Fruit fly (Drosophila melanogaster) whole organism, prepupa: Measurements from ENCODE around the gene Bacc.

ENCODE experiments used
- CG10631 ChIP-seq: fragments of 200-800 bp; sonication (Bioruptor generic); optimal IDR thresholded peaks from 2 replicates; lab custom pipeline; 2016; ENCODE audit warnings: missing biosample characterization, missing genetic modification characterization
- CG11294 ChIP-seq: fragments of 200-800 bp; sonication (Bioruptor generic); IDR thresholded peaks from 2 replicates; pipeline ENCODE4 v1.3.6; 2022; ENCODE audit warnings: missing biosample characterization, missing genetic modification characterization
- CG15336 ChIP-seq: fragments of 200-800 bp; sonication (Bioruptor generic); IDR thresholded peaks from 2 replicates; pipeline ENCODE4 v1.3.6; 2022; ENCODE audit warnings: missing biosample characterization, missing genetic modification characterization
- CG1621 ChIP-seq: fragments of 200-800 bp; sonication (Bioruptor generic); optimal IDR thresholded peaks from 3 replicates; lab custom pipeline; 2018; ENCODE audit warnings: missing biosample characterization, mild to moderate bottlenecking, missing genetic modification characterization
- CG32006 ChIP-seq: fragments of 200-800 bp; sonication (Bioruptor generic); optimal IDR thresholded peaks from 3 replicates; lab custom pipeline; 2017; ENCODE audit warnings: missing biosample characterization, mild to moderate bottlenecking, missing genetic modification characterization
- CG34406 ChIP-seq: fragments of 200-800 bp; sonication (Bioruptor generic); optimal IDR thresholded peaks from 3 replicates; lab custom pipeline; 2016; ENCODE audit warnings: missing biosample characterization, missing genetic modification characterization
- CG6163 ChIP-seq: fragments of 200-800 bp; sonication (Bioruptor generic); IDR thresholded peaks from 3 replicates; pipeline ENCODE4 v1.3.6; 2022; ENCODE audit warnings: missing biosample characterization, missing genetic modification characterization
- CG7368 ChIP-seq: fragments of 200-800 bp; sonication (Bioruptor generic); optimal IDR thresholded peaks from 3 replicates; lab custom pipeline; 2016; ENCODE audit warnings: missing biosample characterization, missing genetic modification characterization
- Eip75B ChIP-seq: fragments of 200-800 bp; sonication (Bioruptor generic); optimal IDR thresholded peaks from 3 replicates; lab custom pipeline; 2016; ENCODE audit warnings: missing biosample characterization, missing genetic modification characterization
- Eip78C ChIP-seq: fragments of 200-800 bp; sonication (Bioruptor generic); peaks from one replicate; lab custom pipeline; 2016; ENCODE audit warnings: missing biosample characterization, missing genetic modification characterization
- Ets21C ChIP-seq: fragments of 200-800 bp; sonication (Bioruptor generic); optimal IDR thresholded peaks from 3 replicates; lab custom pipeline; 2016; ENCODE audit warnings: missing biosample characterization, missing genetic modification characterization
- Ets96B ChIP-seq: fragments of 200-800 bp; optimal IDR thresholded peaks from 2 replicates; lab custom pipeline; 2019; ENCODE audit warnings: missing biosample characterization, mild to moderate bottlenecking, missing genetic modification characterization, moderate library complexity
- Hr4 ChIP-seq: fragments of 200-800 bp; sonication (Bioruptor generic); optimal IDR thresholded peaks from 3 replicates; lab custom pipeline; 2016; ENCODE audit warnings: missing biosample characterization, missing genetic modification characterization
- Lpt ChIP-seq: fragments of 200-800 bp; sonication (Bioruptor generic); optimal IDR thresholded peaks from 3 replicates; lab custom pipeline; 2016; ENCODE audit warnings: missing biosample characterization, missing genetic modification characterization
- Met ChIP-seq: fragments of 200-800 bp; sonication (Bioruptor generic); optimal IDR thresholded peaks from 3 replicates; lab custom pipeline; 2016; ENCODE audit warnings: missing biosample characterization, missing genetic modification characterization
- OdsH ChIP-seq: fragments of 200-800 bp; sonication (Bioruptor generic); optimal IDR thresholded peaks from 3 replicates; lab custom pipeline; 2016; ENCODE audit warnings: missing biosample characterization, missing genetic modification characterization
- achi ChIP-seq: fragments of 200-800 bp; sonication (Bioruptor generic); optimal IDR thresholded peaks from 3 replicates; lab custom pipeline; 2016; ENCODE audit warnings: missing biosample characterization, missing genetic modification characterization
- acj6 ChIP-seq: fragments of 200-800 bp; sonication (Bioruptor generic); optimal IDR thresholded peaks from 3 replicates; lab custom pipeline; 2016; ENCODE audit warnings: missing biosample characterization, missing genetic modification characterization
- dac ChIP-seq: fragments of 200-800 bp; sonication (Bioruptor generic); optimal IDR thresholded peaks from 2 replicates; lab custom pipeline; 2017; ENCODE audit warnings: missing biosample characterization, mild to moderate bottlenecking, missing genetic modification characterization
- dsx ChIP-seq: fragments of 200-800 bp; optimal IDR thresholded peaks from 3 replicates; lab custom pipeline; 2019; ENCODE audit warnings: missing biosample characterization, mild to moderate bottlenecking, missing genetic modification characterization, moderate library complexity; ENCODE audit not compliant: poor library complexity, severe bottlenecking
- eg ChIP-seq: fragments of 200-800 bp; sonication (Bioruptor generic); IDR thresholded peaks from 3 replicates; pipeline ENCODE4 v1.3.6; 2022; ENCODE audit warnings: missing biosample characterization, missing genetic modification characterization
- fd59A ChIP-seq: fragments of 200-800 bp; sonication (Bioruptor generic); optimal IDR thresholded peaks from 2 replicates; lab custom pipeline; 2017; ENCODE audit warnings: missing biosample characterization, mild to moderate bottlenecking, missing genetic modification characterization, missing genetic modification reagents
- fd85E ChIP-seq: fragments of 200-800 bp; sonication (Bioruptor generic); optimal IDR thresholded peaks from 3 replicates; lab custom pipeline; 2016; ENCODE audit warnings: missing biosample characterization, missing genetic modification characterization
- fkh ChIP-seq: fragments of 200-800 bp; sonication (Bioruptor generic); optimal IDR thresholded peaks from 3 replicates; lab custom pipeline; 2017; ENCODE audit warnings: missing biosample characterization, mild to moderate bottlenecking, missing genetic modification characterization, moderate library complexity
- lz ChIP-seq: fragments of 200-800 bp; sonication (Bioruptor generic); optimal IDR thresholded peaks from 3 replicates; lab custom pipeline; 2016; ENCODE audit warnings: missing biosample characterization, missing genetic modification characterization
- net ChIP-seq: fragments of 200-800 bp; sonication (Bioruptor generic); optimal IDR thresholded peaks from 3 replicates; lab custom pipeline; 2016; ENCODE audit warnings: missing biosample characterization, missing genetic modification characterization
- pdm3 ChIP-seq: fragments of 200-800 bp; sonication (Bioruptor generic); optimal IDR thresholded peaks from 3 replicates; lab custom pipeline; 2016; ENCODE audit warnings: missing biosample characterization, missing genetic modification characterization
- svp ChIP-seq: fragments of 200-800 bp; sonication (Bioruptor generic); peaks from one replicate; lab custom pipeline; 2016; ENCODE audit warnings: missing biosample characterization, missing genetic modification characterization
- vri ChIP-seq: fragments of 200-800 bp; sonication (Bioruptor generic); optimal IDR thresholded peaks from 3 replicates; lab custom pipeline; 2016; ENCODE audit warnings: missing biosample characterization, mild to moderate bottlenecking, missing genetic modification characterization

The Bacc gene

dm6 chr2L:2751904-2752459, at the start of gene Bacc (continued):
- TF ChIP-seq CG7368 (GFP tag; lab: Kevin White, UChicago): peak; percentile 96
- TF ChIP-seq CG10631 (GFP tag; lab: Kevin White, UChicago): peak; percentile 97
- peak; percentile 97 for TF ChIP-seq CG34406 (GFP tag; lab: Kevin White, UChicago)
- TF ChIP-seq CG32006: peak; percentile 99
- TF ChIP-seq CG11294 (GFP tag; lab: Robert Waterston, UW): no peak
- peak; percentile 99 for TF ChIP-seq Eip75B
- peak; percentile 99 for TF ChIP-seq Met (GFP tag; lab: Kevin White, UChicago)
- peak; percentile 97 for TF ChIP-seq Ets96B (tag; lab: Kevin White, UChicago)
- TF ChIP-seq acj6: peak; percentile 99
- TF ChIP-seq, all 60 proteins: peak for 54

DNA sequence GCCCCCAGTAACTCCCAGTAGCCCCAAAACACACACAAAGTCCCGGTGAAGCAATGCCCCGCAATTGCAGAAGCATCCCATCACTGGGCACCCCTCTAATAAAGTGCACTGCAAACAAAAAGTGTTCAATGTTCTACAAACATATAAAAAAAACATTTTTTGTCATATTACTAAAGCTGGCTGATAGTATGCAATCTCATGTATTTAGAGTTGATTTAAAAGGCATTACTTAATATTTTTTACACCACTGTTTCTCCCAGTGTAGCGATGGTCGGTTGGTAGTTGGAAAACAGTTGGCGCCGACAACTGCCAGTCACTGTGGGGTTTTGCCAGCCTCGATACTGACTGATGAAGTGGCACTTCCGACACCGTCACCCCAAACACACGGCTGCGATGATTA, 31.9 kb upstream of the Bacc start:
- TF ChIP-seq net (GFP tag; lab: Kevin White, UChicago) (peak; percentile 1), svp (peak; percentile 48), Ets21C (GFP tag; lab: Kevin White, UChicago) (peak; percentile 4), OdsH (GFP tag; lab: Kevin White, UChicago) (peak; percentile 14), pdm3 (GFP tag; lab: Kevin White, UChicago) (peak; percentile 2), lz (peak; percentile 2), CG15336 (peak; percentile 32; the same call in 1 of the 2 replicates), Met (GFP tag; lab: Kevin White, UChicago) (no peak), CG1621 (tag; lab: Kevin White, UChicago) (no peak), Eip78C (GFP tag; lab: Kevin White, UChicago) (peak; percentile 41), fd85E (GFP tag; lab: Kevin White, UChicago) (no peak), CG6163 (0 out of 3 replicates have a peak, but pooled peaks have one; percentile 18)

DNA sequence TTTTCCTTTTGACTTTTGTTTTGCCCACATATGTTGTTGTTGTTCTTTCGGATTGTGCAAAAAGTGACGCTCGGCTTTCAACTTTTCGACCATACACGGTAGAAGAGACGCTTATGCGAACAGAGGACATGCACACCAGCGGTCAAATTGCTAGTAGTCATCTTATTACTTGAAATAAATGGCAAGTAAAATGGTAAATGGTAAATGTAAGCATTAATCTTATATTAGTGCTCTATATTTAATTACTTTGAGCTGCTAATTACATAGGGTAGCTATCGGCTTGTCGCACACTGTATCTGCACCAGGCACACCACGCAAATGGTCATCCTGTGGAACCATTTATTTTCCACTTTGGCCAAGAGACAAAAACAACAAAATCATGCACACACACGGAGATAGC, 30.9 kb upstream of the Bacc start:
- TF ChIP-seq eg (GFP tag; lab: Robert Waterston, UW) (0 out of 3 replicates have a peak, but pooled peaks have one; percentile 21), fd59A (peak; percentile 4), CG6163 (0 out of 3 replicates have a peak, but pooled peaks have one; percentile 22), Eip78C (GFP tag; lab: Kevin White, UChicago) (peak; percentile 40), CG1621 (tag; lab: Kevin White, UChicago) (no peak), Hr4 (peak; percentile 3), Lpt (GFP tag; lab: Kevin White, UChicago) (no peak), svp (peak; percentile 65)
- TF ChIP-seq, all 60 proteins: peak for 6

- no peak for TF ChIP-seq vri (GFP tag; lab: Kevin White, UChicago)
- no peak for TF ChIP-seq fkh (GFP tag; lab: Kevin White, UChicago)
- no peak for TF ChIP-seq achi (GFP tag; lab: Kevin White, UChicago)
- TF ChIP-seq lz: no peak
Measured at dm6 chr2L:2723100-2723499, 29.1 kb upstream of the Bacc start.

- no peak for TF ChIP-seq CG1621 (tag; lab: Kevin White, UChicago)
- TF ChIP-seq dsx: peak; percentile 13
Measured at dm6 chr2L:2724459-2724858, 27.8 kb upstream of the Bacc start.

DNA sequence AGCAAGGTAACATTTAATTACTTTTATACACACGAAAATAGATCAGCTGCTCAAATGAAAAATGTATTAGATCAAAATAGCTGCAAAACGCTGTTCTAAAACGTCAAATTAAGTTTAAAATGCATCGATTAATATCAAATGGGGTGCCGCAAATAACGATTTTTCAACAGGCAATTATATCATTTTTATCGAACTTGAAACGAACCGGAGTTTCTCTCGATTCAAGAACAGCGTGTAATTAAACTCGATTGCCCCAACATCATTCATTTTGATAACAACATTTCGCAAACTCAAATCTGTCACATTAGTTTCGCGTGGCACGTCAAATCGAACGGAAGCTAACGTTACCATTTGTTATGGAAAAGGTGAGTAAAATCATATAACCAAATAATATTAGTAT, 26.9 kb upstream of the Bacc start, which contains the start of gene CG31689:
TSS of gene CG31689 (plus strand) at position 301 of the 400 bp plus-strand sequence.
- no peak for TF ChIP-seq dac (GFP tag; lab: Kevin White, UChicago)
- no peak for TF ChIP-seq lz

DNA sequence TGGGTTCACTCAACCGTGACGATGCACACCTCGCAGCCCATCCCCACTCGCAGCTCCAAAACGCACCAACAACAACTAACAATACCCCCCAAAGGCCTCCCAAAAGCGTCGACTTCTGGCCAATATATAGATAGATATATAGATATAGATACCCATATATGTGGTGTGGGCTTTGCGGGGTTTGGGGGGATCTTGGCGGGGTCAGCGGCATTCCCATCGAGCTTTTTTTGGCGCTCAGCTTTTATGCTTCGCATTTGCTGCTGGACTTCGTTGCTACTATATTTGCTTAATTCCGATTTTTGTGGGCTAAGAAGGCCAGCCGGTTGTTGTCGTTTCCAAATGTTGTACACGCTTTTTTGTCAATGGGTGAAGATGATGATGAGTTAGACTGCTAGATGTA, 24.9 kb upstream of the Bacc start:
- TF ChIP-seq Eip78C (GFP tag; lab: Kevin White, UChicago) (peak; percentile 14), CG34406 (GFP tag; lab: Kevin White, UChicago) (no peak), dac (GFP tag; lab: Kevin White, UChicago) (no peak), Met (GFP tag; lab: Kevin White, UChicago) (no peak), vri (GFP tag; lab: Kevin White, UChicago) (no peak)
